Worm (Caenorhabditis elegans) whole organism, midembryonic: ENCODE measurements around the gene immp-2.
A peak's percentile ranks its signal among the peaks of the same experiment; 100 is the strongest.

Experiments used
- T22C8.4 ChIP-seq: fragments of 200-800 bp; sonication (Bioruptor generic); IDR thresholded peaks from 2 replicates; pipeline ENCODE4 v1.3.6; 2022; ENCODE audit warnings: missing genetic modification characterization, missing compliant biosample characterization
- cog-1 ChIP-seq: sonication (generic microtip); optimal IDR thresholded peaks from 2 replicates; lab custom pipeline; 2016; ENCODE audit warnings: missing genetic modification characterization, missing compliant biosample characterization
- flt-1 ChIP-seq: fragments of 200-800 bp; sonication (Bioruptor generic); IDR thresholded peaks from 2 replicates; pipeline ENCODE4 v1.3.6; 2022; ENCODE audit warnings: missing genetic modification characterization, missing compliant biosample characterization
- klf-2 ChIP-seq: fragments of 200-800 bp; sonication (Bioruptor generic); conservative IDR thresholded peaks from 2 replicates; pipeline ENCODE4 v1.3.6; 2022; ENCODE audit warnings: missing genetic modification reagents, missing genetic modification characterization, missing compliant biosample characterization
- med-1 ChIP-seq: sonication (generic microtip); optimal IDR thresholded peaks from 2 replicates; lab custom pipeline; 2017; ENCODE audit warnings: missing genetic modification characterization, mild to moderate bottlenecking, missing compliant biosample characterization, antibody characterized with exemption, missing genetic modification reagents; ENCODE audit not compliant: insufficient read depth
- ref-1 ChIP-seq: fragments of 200-800 bp; sonication (Bioruptor generic); conservative IDR thresholded peaks from 2 replicates; pipeline ENCODE4 v1.3.6; 2022; ENCODE audit warnings: missing genetic modification reagents, missing genetic modification characterization, missing compliant biosample characterization
- tab-1 ChIP-seq: fragments of 200-800 bp; sonication (Bioruptor generic); IDR thresholded peaks from 2 replicates; pipeline ENCODE4 v1.3.6; 2022; ENCODE audit warnings: missing genetic modification characterization, missing compliant biosample characterization
- ztf-23 ChIP-seq: fragments of 200-800 bp; sonication (Bioruptor generic); IDR thresholded peaks from 2 replicates; pipeline ENCODE4 v1.3.6; 2022; ENCODE audit warnings: missing genetic modification reagents, missing genetic modification characterization, missing compliant biosample characterization
- ztf-29 ChIP-seq: fragments of 200-800 bp; sonication (Bioruptor generic); IDR thresholded peaks from 2 replicates; pipeline ENCODE4 v1.3.6; 2022; ENCODE audit warnings: missing genetic modification reagents, missing genetic modification characterization, missing compliant biosample characterization

immp-2 gene

DNA sequence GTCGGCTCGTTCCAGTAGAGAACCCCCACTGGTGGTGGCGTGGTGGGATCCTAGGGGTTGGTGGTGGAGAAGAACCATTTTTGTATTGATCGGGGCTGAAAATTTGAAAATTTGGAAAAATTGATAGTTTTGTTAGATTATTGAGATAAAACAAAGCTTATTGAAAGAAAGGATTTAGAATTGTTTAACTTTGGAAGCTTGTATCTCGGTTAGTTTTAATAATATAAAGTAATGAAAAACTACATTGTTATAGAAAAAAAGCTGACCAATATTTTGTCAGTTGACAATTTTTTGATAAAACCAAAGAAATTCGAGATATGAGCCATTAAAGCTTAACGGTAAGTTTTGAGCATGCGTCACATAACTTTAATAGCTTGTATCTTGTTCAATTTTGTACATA, 24.3 kb upstream of the immp-2 start, which contains the start of gene abhd-14:
TSS of gene abhd-14 (minus strand) at position 101 of the 400 bp plus-strand sequence.
- TF ChIP-seq klf-2 (GFP tag; lab: Robert Waterston, UW) (no peak), cog-1 (tag; lab: Kevin White, UChicago) (no peak), flt-1 (no peak), ref-1 (no peak), ztf-29 (GFP tag; lab: Robert Waterston, UW) (no peak), tab-1 (GFP tag; lab: Robert Waterston, UW) (no peak), T22C8.4 (GFP tag; lab: Robert Waterston, UW) (no peak), ztf-23 (GFP tag; lab: Robert Waterston, UW) (no peak), med-1 (GFP tag; lab: Kevin White, UChicago) (no peak)

DNA sequence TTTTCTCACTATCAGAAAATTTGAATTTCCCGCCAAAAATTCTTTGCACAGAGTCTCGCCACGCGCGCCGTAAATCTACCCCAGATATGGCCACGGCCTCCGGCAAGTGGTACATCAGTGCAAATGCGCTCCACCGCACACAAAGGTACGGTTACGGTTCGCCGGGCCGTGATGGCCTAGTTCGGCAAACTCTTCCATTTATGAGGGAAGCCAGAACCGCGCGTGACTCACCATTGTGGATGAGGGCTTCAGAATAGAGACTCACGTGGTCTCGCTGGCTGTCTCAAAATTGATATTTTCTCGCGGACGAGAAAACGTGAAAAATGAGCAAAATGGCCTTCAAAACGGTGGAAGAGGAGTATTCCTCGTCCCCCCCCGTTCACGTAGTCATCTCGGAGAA, 14.1 kb upstream of the immp-2 start:
- TF ChIP-seq tab-1 (GFP tag; lab: Robert Waterston, UW) = no peak
- TF ChIP-seq klf-2 (GFP tag; lab: Robert Waterston, UW) = no peak
- no peak for TF ChIP-seq cog-1 (tag; lab: Kevin White, UChicago)
- TF ChIP-seq med-1 (GFP tag; lab: Kevin White, UChicago) = no peak
- TF ChIP-seq flt-1 = no peak
- TF ChIP-seq ztf-23 (GFP tag; lab: Robert Waterston, UW) = no peak
- TF ChIP-seq T22C8.4 (GFP tag; lab: Robert Waterston, UW) = no peak

DNA sequence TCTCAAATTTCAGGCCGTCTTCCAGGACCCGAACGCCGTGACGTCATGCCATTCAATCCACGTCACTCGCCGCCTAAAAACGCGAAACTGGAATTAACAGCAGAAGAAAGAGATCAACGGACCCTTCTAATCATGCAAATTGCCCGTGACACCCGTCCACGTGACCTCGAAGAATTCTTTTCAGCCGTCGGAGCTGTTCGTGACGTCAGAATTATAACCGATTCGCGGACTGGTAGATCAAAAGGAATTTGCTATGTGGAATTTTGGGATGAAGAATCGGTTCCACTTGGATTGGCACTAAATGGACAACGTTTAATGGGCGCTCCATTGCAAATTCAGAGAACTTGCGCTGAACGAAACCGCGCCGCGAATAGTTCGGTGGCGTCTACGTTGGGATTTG, 9.8 kb upstream of the immp-2 start:
- TF ChIP-seq flt-1 (no peak), med-1 (GFP tag; lab: Kevin White, UChicago) (no peak), cog-1 (tag; lab: Kevin White, UChicago) (no peak), T22C8.4 (GFP tag; lab: Robert Waterston, UW) (no peak), tab-1 (GFP tag; lab: Robert Waterston, UW) (no peak), ztf-23 (GFP tag; lab: Robert Waterston, UW) (no peak), ref-1 (no peak), ztf-29 (GFP tag; lab: Robert Waterston, UW) (no peak)

DNA sequence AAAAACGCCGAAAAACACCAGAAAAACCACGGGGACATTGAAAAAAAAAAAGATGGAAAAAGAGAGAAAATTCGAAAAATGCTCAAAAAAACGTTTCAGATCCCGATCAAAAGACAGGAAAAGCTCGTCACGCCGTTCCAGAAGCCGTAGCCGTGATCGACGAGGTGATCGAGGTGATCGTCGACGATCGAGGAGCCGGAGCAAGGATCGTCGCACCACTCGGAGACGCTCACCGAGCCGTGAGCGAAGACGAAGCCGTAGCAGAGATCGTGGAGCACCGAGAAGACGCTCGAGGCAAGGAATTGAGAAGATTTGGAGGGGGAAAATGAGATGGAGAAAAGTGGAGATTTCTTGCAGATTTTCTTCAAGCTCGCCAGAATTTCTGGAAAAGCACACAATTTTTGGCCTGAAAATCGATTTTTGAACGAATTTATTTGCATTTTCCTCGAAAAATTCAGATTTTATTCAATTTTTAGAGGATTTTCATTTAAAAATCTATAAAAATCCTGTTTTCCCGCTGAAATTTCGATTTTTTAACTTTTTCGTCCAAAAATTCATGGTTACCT, 7.7 kb upstream of the immp-2 start:
- TF ChIP-seq T22C8.4 (GFP tag; lab: Robert Waterston, UW) (no peak), flt-1 (no peak)

DNA sequence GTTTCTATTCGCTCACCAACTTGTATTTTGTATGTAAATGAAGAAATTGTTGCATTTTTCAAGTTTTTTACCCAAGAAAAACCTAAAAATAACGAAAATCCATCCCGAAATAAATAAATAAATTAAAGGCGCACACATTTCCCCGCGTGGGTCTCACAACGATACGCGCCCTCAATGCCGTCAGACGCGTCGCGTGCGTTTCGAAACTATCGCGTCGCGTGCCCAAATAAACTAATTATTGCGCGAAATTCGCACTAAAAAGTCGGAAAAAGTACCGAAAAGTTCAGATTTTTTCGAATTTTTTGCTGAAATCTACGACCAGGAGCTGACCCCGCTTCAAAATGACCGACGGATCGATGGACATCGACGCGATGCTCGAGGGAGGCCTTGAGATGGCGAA, 6.8 kb upstream of the immp-2 start, which contains the start of gene rbm-39:
TSS of gene rbm-39 (plus strand) at position 178 of the 400 bp plus-strand sequence.
- TF ChIP-seq T22C8.4 (GFP tag; lab: Robert Waterston, UW) (no peak), ztf-23 (GFP tag; lab: Robert Waterston, UW) (peak; percentile 63; the same call in 1 of the 2 replicates), cog-1 (tag; lab: Kevin White, UChicago) (peak; percentile 42), ztf-29 (GFP tag; lab: Robert Waterston, UW) (no peak), med-1 (GFP tag; lab: Kevin White, UChicago) (no peak), ref-1 (no peak), klf-2 (GFP tag; lab: Robert Waterston, UW) (no peak), flt-1 (no peak), tab-1 (GFP tag; lab: Robert Waterston, UW) (no peak)

DNA sequence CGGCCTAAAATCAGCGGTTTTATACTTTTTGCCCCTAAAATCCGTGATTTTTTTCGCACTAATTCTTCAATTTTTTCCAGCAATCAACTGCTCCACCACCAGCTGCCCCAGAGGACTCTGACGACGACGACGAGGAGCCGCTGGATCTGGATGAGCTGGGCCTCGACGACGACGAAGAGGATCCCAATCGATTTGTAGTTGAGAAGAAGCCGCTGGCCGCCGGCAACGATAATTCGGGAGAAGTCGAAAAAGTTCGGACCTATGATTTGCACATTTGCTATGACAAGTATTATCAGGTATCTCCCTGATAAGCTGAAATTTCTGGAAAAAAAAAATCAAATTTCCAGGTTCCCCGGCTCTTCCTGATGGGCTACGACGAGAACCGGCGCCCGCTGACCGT, 6.1 kb upstream of the immp-2 start:
- TF ChIP-seq ref-1 = no peak
- no peak for TF ChIP-seq cog-1 (tag; lab: Kevin White, UChicago)
- TF ChIP-seq tab-1 (GFP tag; lab: Robert Waterston, UW) = no peak
- no peak for TF ChIP-seq T22C8.4 (GFP tag; lab: Robert Waterston, UW)
- TF ChIP-seq ztf-23 (GFP tag; lab: Robert Waterston, UW) = no peak
- no peak for TF ChIP-seq ztf-29 (GFP tag; lab: Robert Waterston, UW)
- no peak for TF ChIP-seq flt-1
- TF ChIP-seq med-1 (GFP tag; lab: Kevin White, UChicago) = no peak
- no peak for TF ChIP-seq klf-2 (GFP tag; lab: Robert Waterston, UW)

DNA sequence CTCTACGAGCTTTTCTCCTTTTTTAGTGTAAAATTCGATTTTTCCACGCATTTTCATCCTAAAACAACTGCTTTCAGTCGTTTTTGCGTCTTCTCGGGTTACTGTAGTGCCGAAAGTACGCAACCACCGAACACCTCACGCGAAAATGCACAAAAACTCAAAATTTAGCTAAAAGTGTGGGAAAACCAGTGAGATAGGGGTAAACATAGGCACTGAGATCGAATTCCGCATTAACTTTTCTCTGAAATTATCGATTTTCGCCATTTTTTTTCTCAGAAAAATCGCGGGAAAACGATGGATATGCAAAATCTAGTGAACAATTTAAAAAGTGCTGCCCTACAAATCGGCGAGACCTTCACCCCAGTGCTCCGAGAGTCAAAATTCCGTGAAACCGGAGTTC, 4.6 kb upstream of the immp-2 start, which contains the start of gene atg-3:
TSS of gene atg-3 (plus strand) at position 301 of the 400 bp plus-strand sequence.
- TF ChIP-seq T22C8.4 (GFP tag; lab: Robert Waterston, UW) (no peak), flt-1 (no peak), ref-1 (no peak), ztf-29 (GFP tag; lab: Robert Waterston, UW) (no peak), cog-1 (tag; lab: Kevin White, UChicago) (no peak), med-1 (GFP tag; lab: Kevin White, UChicago) (no peak), ztf-23 (GFP tag; lab: Robert Waterston, UW) (no peak), klf-2 (GFP tag; lab: Robert Waterston, UW) (no peak), tab-1 (GFP tag; lab: Robert Waterston, UW) (no peak)

DNA sequence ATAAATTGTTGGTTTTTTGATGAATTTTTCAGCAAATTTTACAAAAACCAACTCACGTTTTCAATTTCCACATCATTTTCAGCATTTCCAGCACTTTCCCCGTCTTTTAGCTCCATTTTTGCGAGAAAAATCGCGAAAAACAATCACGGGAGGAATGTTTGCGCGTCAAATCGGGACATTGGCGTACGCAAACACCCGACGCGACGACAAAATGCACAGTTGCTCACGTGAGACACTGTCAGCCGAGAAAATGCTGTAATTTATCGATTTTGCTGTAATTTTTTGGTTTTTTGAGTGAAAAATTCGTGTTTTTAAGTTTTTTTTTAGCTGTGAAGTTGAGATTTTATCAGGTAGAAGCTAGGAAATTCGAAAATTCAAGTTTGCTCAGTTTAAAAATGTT, 3.9 kb upstream of the immp-2 start, which contains the start of gene Y55F3AM.9:
TSS of gene Y55F3AM.9 (minus strand) at position 189 of the 400 bp plus-strand sequence.
- TF ChIP-seq med-1 (GFP tag; lab: Kevin White, UChicago) (no peak), cog-1 (tag; lab: Kevin White, UChicago) (no peak), T22C8.4 (GFP tag; lab: Robert Waterston, UW) (no peak), tab-1 (GFP tag; lab: Robert Waterston, UW) (no peak), klf-2 (GFP tag; lab: Robert Waterston, UW) (no peak), ref-1 (no peak), flt-1 (no peak), ztf-23 (GFP tag; lab: Robert Waterston, UW) (no peak), ztf-29 (GFP tag; lab: Robert Waterston, UW) (no peak)

DNA sequence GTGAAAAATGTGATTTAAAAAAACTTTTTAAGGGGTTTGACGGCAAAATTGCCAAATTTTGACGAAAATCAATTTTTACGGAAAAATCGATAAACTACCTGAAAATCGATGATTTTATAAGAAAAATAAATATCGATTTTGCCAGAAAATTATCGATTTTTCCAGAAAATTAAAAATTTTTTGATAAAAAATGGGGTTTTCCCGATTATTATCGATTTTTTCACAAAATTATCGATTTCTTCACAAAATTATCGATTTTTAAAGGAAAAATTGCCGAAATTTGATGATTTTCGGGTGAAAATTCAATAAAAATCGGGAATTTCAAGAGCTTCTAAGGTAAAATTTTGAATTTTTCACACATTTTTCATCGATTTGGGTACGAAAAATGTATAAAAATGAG, 1.0 kb upstream of the immp-2 start:
- TF ChIP-seq T22C8.4 (GFP tag; lab: Robert Waterston, UW) = peak; percentile 23; the same call in 1 of the 2 replicates
- no peak for TF ChIP-seq tab-1 (GFP tag; lab: Robert Waterston, UW)

DNA sequence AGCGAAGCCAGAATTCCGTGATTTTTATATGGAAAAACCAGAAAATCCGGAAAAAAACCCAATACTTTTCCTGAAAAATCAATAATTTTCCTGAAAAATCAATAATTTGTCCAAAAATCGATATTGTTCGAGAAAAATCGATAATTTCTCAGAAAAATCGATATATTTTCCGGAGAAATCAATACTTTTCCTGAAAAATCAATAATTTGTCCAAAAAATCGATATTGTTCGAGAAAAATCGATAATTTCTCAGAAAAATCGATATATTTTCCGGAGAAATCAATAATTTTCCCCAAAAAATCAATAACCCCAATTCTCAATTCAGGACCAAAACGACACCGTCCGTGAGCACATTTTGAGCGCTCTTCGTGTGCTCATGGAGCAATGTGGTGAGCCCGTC, 5.2 kb downstream of the immp-2 start:
- TF ChIP-seq T22C8.4 (GFP tag; lab: Robert Waterston, UW) (peak; percentile 98), klf-2 (GFP tag; lab: Robert Waterston, UW) (no peak)
